Fruit fly (Drosophila melanogaster) whole organism, embryonic: ENCODE measurements around the gene ATPsynbeta.

Experiments
- Adf1 ChIP-seq: fragments of 200-800 bp; sonication (Bioruptor generic); IDR thresholded peaks from 2 replicates; pipeline ENCODE4 v1.3.6; 2022; ENCODE audit warnings: missing biosample characterization, missing genetic modification characterization
- CG10979 ChIP-seq: fragments of 200-800 bp; sonication (Bioruptor generic); optimal IDR thresholded peaks from 2 replicates; lab custom pipeline; 2018; ENCODE audit warnings: missing biosample characterization, mild to moderate bottlenecking, missing genetic modification characterization, moderate library complexity
- CG12155 ChIP-seq: fragments of 200-800 bp; sonication (Bioruptor generic); optimal IDR thresholded peaks from 3 replicates; lab custom pipeline; 2016; ENCODE audit warnings: missing biosample characterization, missing genetic modification characterization
- CG12659 ChIP-seq: fragments of 200-800 bp; sonication (Bioruptor generic); optimal IDR thresholded peaks from 3 replicates; lab custom pipeline; 2017; ENCODE audit warnings: mild to moderate bottlenecking, missing biosample characterization, missing genetic modification reagents, missing genetic modification characterization
- CG13123 ChIP-seq: fragments of 200-800 bp; sonication (Bioruptor generic); optimal IDR thresholded peaks from 2 replicates; lab custom pipeline; 2016; ENCODE audit warnings: missing biosample characterization, missing genetic modification characterization
- CG13424 ChIP-seq: fragments of 200-800 bp; sonication (Bioruptor generic); optimal IDR thresholded peaks from 2 replicates; lab custom pipeline; 2019; ENCODE audit warnings: missing biosample characterization, mild to moderate bottlenecking, missing genetic modification characterization, moderate library complexity
- CG14667 ChIP-seq: fragments of 200-800 bp; sonication (Bioruptor generic); IDR thresholded peaks from 2 replicates; pipeline ENCODE4 v1.3.6; 2022; ENCODE audit warnings: missing biosample characterization, missing genetic modification characterization
- CG1647 ChIP-seq: fragments of 200-800 bp; sonication (Bioruptor generic); optimal IDR thresholded peaks from 3 replicates; lab custom pipeline; 2016; ENCODE audit warnings: missing biosample characterization, missing genetic modification characterization
- CG17802 ChIP-seq: fragments of 200-800 bp; sonication (Bioruptor generic); optimal IDR thresholded peaks from 2 replicates; lab custom pipeline; 2018; ENCODE audit warnings: missing biosample characterization, mild to moderate bottlenecking, missing genetic modification characterization, moderate library complexity
- CG17912 ChIP-seq: fragments of 200-800 bp; sonication (Bioruptor generic); optimal IDR thresholded peaks from 2 replicates; lab custom pipeline; 2018; ENCODE audit warnings: missing biosample characterization, mild to moderate bottlenecking, missing genetic modification characterization
- CG18619 ChIP-seq: fragments of 200-800 bp; sonication (Bioruptor generic); optimal IDR thresholded peaks from 3 replicates; lab custom pipeline; 2017; ENCODE audit warnings: missing biosample characterization, mild to moderate bottlenecking, missing genetic modification characterization
- CG3281 ChIP-seq: fragments of 200-800 bp; sonication (Bioruptor generic); optimal IDR thresholded peaks from 3 replicates; lab custom pipeline; 2017; ENCODE audit warnings: missing biosample characterization, mild to moderate bottlenecking, missing genetic modification characterization
- CG3407 ChIP-seq: fragments of 200-800 bp; sonication (Bioruptor generic); optimal IDR thresholded peaks from 2 replicates; lab custom pipeline; 2018; ENCODE audit warnings: missing biosample characterization, mild to moderate bottlenecking, missing genetic modification characterization
- CG5245 ChIP-seq: fragments of 200-800 bp; sonication (Bioruptor generic); optimal IDR thresholded peaks from 3 replicates; lab custom pipeline; 2016; ENCODE audit warnings: missing biosample characterization, missing genetic modification characterization
- CG6272 ChIP-seq: fragments of 200-800 bp; sonication (Bioruptor generic); IDR thresholded peaks from 2 replicates; pipeline ENCODE4 v1.3.6; 2022; ENCODE audit warnings: missing biosample characterization, missing genetic modification characterization
- CG6683 ChIP-seq: fragments of 200-800 bp; sonication (Bioruptor generic); optimal IDR thresholded peaks from 2 replicates; lab custom pipeline; 2017; ENCODE audit warnings: missing biosample characterization, mild to moderate bottlenecking, missing genetic modification characterization, missing genetic modification reagents
- CG8290 ChIP-seq, 3 experiments: fragments of 200-800 bp; sonication (Bioruptor generic); optimal IDR thresholded peaks; 2 replicates each; lab custom pipeline; 2016 to 2019; ENCODE audit warnings: missing biosample characterization in 3 of 3, missing genetic modification characterization in 3 of 3, mild to moderate bottlenecking in 2 of 3, moderate library complexity in 1 of 3
- CG8359 ChIP-seq: fragments of 200-800 bp; sonication (Bioruptor generic); optimal IDR thresholded peaks from 2 replicates; lab custom pipeline; 2017; ENCODE audit warnings: missing biosample characterization, mild to moderate bottlenecking, missing genetic modification characterization, borderline replicate concordance
- CG8924 ChIP-seq: fragments of 200-800 bp; optimal IDR thresholded peaks from 3 replicates; lab custom pipeline; 2019; ENCODE audit warnings: missing biosample characterization, mild to moderate bottlenecking, missing genetic modification characterization, moderate library complexity
- CrebB ChIP-seq: fragments of 200-800 bp; sonication (Bioruptor generic); optimal IDR thresholded peaks from 3 replicates; lab custom pipeline; 2018; ENCODE audit warnings: missing biosample characterization, mild to moderate bottlenecking, missing genetic modification characterization
- Drgx ChIP-seq: fragments of 200-800 bp; sonication (Bioruptor generic); IDR thresholded peaks from 2 replicates; pipeline ENCODE4 v1.3.6; 2022; ENCODE audit warnings: missing biosample characterization, missing genetic modification characterization
- E2f1 ChIP-seq: fragments of 200-800 bp; sonication (Bioruptor generic); IDR thresholded peaks from 2 replicates; pipeline ENCODE4 v1.3.6; 2022; ENCODE audit warnings: missing biosample characterization, missing genetic modification characterization
- Fer3 ChIP-seq: fragments of 200-800 bp; sonication (Bioruptor generic); optimal IDR thresholded peaks from 2 replicates; lab custom pipeline; 2018; ENCODE audit warnings: missing biosample characterization, mild to moderate bottlenecking, missing genetic modification characterization, moderate library complexity
- H2.0 ChIP-seq: fragments of 200-800 bp; sonication (Bioruptor generic); IDR thresholded peaks from 2 replicates; pipeline ENCODE4 v1.3.6; 2022; ENCODE audit warnings: missing biosample characterization, missing genetic modification characterization
- NFAT ChIP-seq: fragments of 200-800 bp; sonication (Bioruptor generic); IDR thresholded peaks from 2 replicates; pipeline ENCODE4 v1.3.6; 2022; ENCODE audit warnings: missing biosample characterization, missing genetic modification characterization
- Nf-YA ChIP-seq: fragments of 200-800 bp; sonication (Bioruptor generic); IDR thresholded peaks from 2 replicates; pipeline ENCODE4 v1.3.6; 2022; ENCODE audit warnings: missing biosample characterization, missing genetic modification characterization
- Opbp ChIP-seq: fragments of 200-800 bp; sonication (Bioruptor generic); IDR thresholded peaks from 3 replicates; pipeline ENCODE4 v1.3.6; 2022; ENCODE audit warnings: missing biosample characterization, missing genetic modification characterization; ENCODE audit not compliant: partially characterized antibody
- Ravus ChIP-seq: fragments of 200-800 bp; sonication (Bioruptor generic); IDR thresholded peaks from 2 replicates; pipeline ENCODE4 v1.3.6; 2022; ENCODE audit warnings: missing biosample characterization, missing genetic modification characterization
- Sox102F ChIP-seq: fragments of 200-800 bp; sonication (Bioruptor generic); optimal IDR thresholded peaks from 2 replicates; lab custom pipeline; 2018; ENCODE audit warnings: missing biosample characterization, mild to moderate bottlenecking, missing genetic modification characterization, moderate library complexity
- Sry-β ChIP-seq: fragments of 200-800 bp; sonication (Bioruptor generic); optimal IDR thresholded peaks from 2 replicates; lab custom pipeline; 2018; ENCODE audit warnings: missing biosample characterization, mild to moderate bottlenecking, missing genetic modification characterization, moderate library complexity
- Xbp1 ChIP-seq: fragments of 200-800 bp; sonication (Bioruptor generic); optimal IDR thresholded peaks from 3 replicates; lab custom pipeline; 2016; ENCODE audit warnings: missing biosample characterization, mild to moderate bottlenecking, missing genetic modification characterization
- abd-A ChIP-seq: fragments of 200-800 bp; sonication (Bioruptor generic); optimal IDR thresholded peaks from 3 replicates; lab custom pipeline; 2019; ENCODE audit warnings: missing biosample characterization, mild to moderate bottlenecking, missing genetic modification characterization, moderate library complexity
- bsh ChIP-seq, 2 experiments: fragments of 200-800 bp; sonication (Bioruptor generic); optimal IDR thresholded peaks; 2 replicates each; lab custom pipeline; 2017 to 2018; ENCODE audit warnings: mild to moderate bottlenecking in 2 of 2, missing biosample characterization in 2 of 2, missing genetic modification characterization in 2 of 2, moderate library complexity in 1 of 2
- caup ChIP-seq: fragments of 200-800 bp; sonication (Bioruptor generic); optimal IDR thresholded peaks from 3 replicates; lab custom pipeline; 2017; ENCODE audit warnings: missing biosample characterization, mild to moderate bottlenecking, missing genetic modification characterization, moderate library complexity; ENCODE audit not compliant: severe bottlenecking
- dysf ChIP-seq: fragments of 200-800 bp; sonication (Bioruptor generic); IDR thresholded peaks from 3 replicates; pipeline ENCODE4 v1.3.6; 2022; ENCODE audit warnings: missing biosample characterization, missing genetic modification characterization
- eve ChIP-seq, 2 experiments: fragments of >200 bp; optimal IDR thresholded peaks; 2 replicates each; lab custom pipeline; 2017; ENCODE audit warnings: missing biosample characterization in 2 of 2, missing genetic modification characterization in 2 of 2
- fd102C ChIP-seq: fragments of 200-800 bp; sonication (Bioruptor generic); optimal IDR thresholded peaks from 2 replicates; lab custom pipeline; 2018; ENCODE audit warnings: missing biosample characterization, mild to moderate bottlenecking, missing genetic modification characterization, moderate library complexity
- fru ChIP-seq: fragments of >200 bp; optimal IDR thresholded peaks from 2 replicates; lab custom pipeline; 2017
- gcm2 ChIP-seq: fragments of 200-800 bp; sonication (Bioruptor generic); optimal IDR thresholded peaks from 2 replicates; lab custom pipeline; 2016; ENCODE audit warnings: missing biosample characterization, missing genetic modification characterization
- hkb ChIP-seq, 2 experiments: fragments of 200-800 bp in 1 of 2; fragments of >200 bp in 1 of 2; sonication (Bioruptor generic) in 1 of 2; IDR thresholded peaks in 1 of 2; optimal IDR thresholded peaks in 1 of 2; 2 replicates each; pipeline versions ENCODE4 v1.3.6 to Lab custom; 2017 to 2022; ENCODE audit warnings: missing biosample characterization in 1 of 2, missing genetic modification characterization in 1 of 2
- ind ChIP-seq: fragments of 200-800 bp; sonication (Bioruptor generic); optimal IDR thresholded peaks from 3 replicates; lab custom pipeline; 2016; ENCODE audit warnings: missing biosample characterization, missing genetic modification characterization
- inv ChIP-seq: fragments of 200-800 bp; sonication (Bioruptor generic); IDR thresholded peaks from 2 replicates; pipeline ENCODE4 v1.3.6; 2022; ENCODE audit warnings: missing biosample characterization, missing genetic modification characterization; ENCODE audit not compliant: partially characterized antibody
- kay ChIP-seq: fragments of 200-800 bp; sonication (Bioruptor generic); optimal IDR thresholded peaks from 2 replicates; lab custom pipeline; 2016; ENCODE audit warnings: missing biosample characterization, missing genetic modification characterization
- pros ChIP-seq: fragments of 200-800 bp; sonication (Bioruptor generic); optimal IDR thresholded peaks from 3 replicates; lab custom pipeline; 2019; ENCODE audit warnings: missing biosample characterization, mild to moderate bottlenecking, missing genetic modification characterization, moderate library complexity
- ro ChIP-seq: fragments of 200-800 bp; sonication (Bioruptor generic); IDR thresholded peaks from 2 replicates; pipeline ENCODE4 v1.3.6; 2022; ENCODE audit warnings: missing biosample characterization, missing genetic modification characterization
- sc ChIP-seq, 3 experiments: fragments of >200 bp in 2 of 3; fragments of 200-800 bp in 1 of 3; sonication (Bioruptor generic) in 1 of 3; optimal IDR thresholded peaks; 2 replicates in 2 of 3; 3 replicates in 1 of 3; lab custom pipeline; 2017; ENCODE audit warnings: mild to moderate bottlenecking in 1 of 3, missing biosample characterization in 1 of 3, missing genetic modification characterization in 1 of 3, missing genetic modification reagents in 1 of 3
- stc ChIP-seq: fragments of 200-800 bp; sonication (Bioruptor generic); IDR thresholded peaks from 2 replicates; pipeline ENCODE4 v1.3.6; 2022; ENCODE audit warnings: missing biosample characterization, missing genetic modification characterization
- wek ChIP-seq: fragments of 200-800 bp; sonication (Bioruptor generic); optimal IDR thresholded peaks from 3 replicates; lab custom pipeline; 2018; ENCODE audit warnings: missing biosample characterization, mild to moderate bottlenecking, missing genetic modification characterization, moderate library complexity
- zen2 ChIP-seq: fragments of 200-800 bp; sonication (Bioruptor generic); IDR thresholded peaks from 3 replicates; pipeline ENCODE4 v1.3.6; 2022; ENCODE audit warnings: missing biosample characterization, missing genetic modification characterization; ENCODE audit not compliant: partially characterized antibody

The ATPsynbeta gene

DNA sequence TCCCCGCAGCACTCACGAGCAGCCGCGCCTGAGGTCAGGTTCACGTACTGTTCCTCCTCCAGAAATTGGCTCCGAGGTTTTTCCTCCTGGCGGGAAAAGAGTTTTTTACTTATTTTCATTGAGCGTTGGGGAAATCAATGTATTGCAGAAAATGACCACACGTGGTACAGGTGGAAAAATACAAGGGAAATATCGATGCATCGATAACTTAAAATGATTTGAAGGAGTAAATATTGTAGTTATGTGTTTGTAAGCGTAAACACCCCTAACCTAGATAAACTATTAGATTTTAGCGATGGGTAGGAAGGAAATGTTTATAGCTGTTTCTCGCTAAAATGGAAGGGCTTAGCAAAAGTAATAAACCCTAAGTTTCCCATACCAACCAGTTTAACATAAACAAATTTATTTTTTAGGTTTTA lies 583 bp upstream of the ATPsynbeta start (continued):
- peak; percentile 96 for TF ChIP-seq CG17802
- TF ChIP-seq CG1647 (GFP tag; lab: Kevin White, UChicago) = no peak
- TF ChIP-seq eve (GFP tag; optimal IDR thresholded peaks at IDR 0.05; lab: Kevin White, UChicago) = no peak
- TF ChIP-seq inv (GFP tag; lab: Robert Waterston, UW) = peak; percentile 59
- TF ChIP-seq CG13424 (tag; lab: Kevin White, UChicago) = peak; percentile 12
- TF ChIP-seq CG3281 (GFP tag; lab: Kevin White, UChicago) = no peak
- TF ChIP-seq Sox102F (GFP tag; lab: Kevin White, UChicago) = no peak
- no peak for TF ChIP-seq CG6683 (GFP tag; lab: Kevin White, UChicago)
- TF ChIP-seq CG12659 = peak; percentile 34
- no peak for TF ChIP-seq ro (GFP tag; lab: Robert Waterston, UW)
- TF ChIP-seq Adf1 (GFP tag; lab: Robert Waterston, UW) = no peak
- TF ChIP-seq zen2 = no peak; the same call in 2 of the 3 replicates
- no peak for TF ChIP-seq abd-A (tag; lab: Kevin White, UChicago)
- no peak for TF ChIP-seq CG3407 (GFP tag; lab: Kevin White, UChicago)
- no peak for TF ChIP-seq kay (GFP tag; lab: Kevin White, UChicago)
- no peak for TF ChIP-seq CG6272 (GFP tag; lab: Robert Waterston, UW)
- TF ChIP-seq CG8290 (GFP tag; optimal IDR thresholded peaks at IDR 0.05; lab: Kevin White, UChicago) = no peak
- peak; percentile 32 to 58 for TF ChIP-seq CG8290 (tag; optimal IDR thresholded peaks at IDR 0.05; lab: Kevin White, UChicago)
- TF ChIP-seq CrebB (tag; lab: Kevin White, UChicago) = no peak
- peak; percentile 58 for TF ChIP-seq CG17912
- no peak for TF ChIP-seq Drgx (GFP tag; lab: Robert Waterston, UW)
- TF ChIP-seq CG8924 (tag; lab: Kevin White, UChicago) = peak; percentile 4
- TF ChIP-seq CG10979 = no peak
- TF ChIP-seq Fer3 = no peak
- TF ChIP-seq caup = no peak
- TF ChIP-seq pros = no peak
- TF ChIP-seq Ravus (GFP tag; lab: Robert Waterston, UW) = no peak
- no peak for TF ChIP-seq CG12155
- no peak for TF ChIP-seq gcm2 (GFP tag; lab: Kevin White, UChicago)
- peak in 1 of 2 experiments; percentile 31 for TF ChIP-seq bsh (GFP tag; optimal IDR thresholded peaks at IDR 0.05; lab: Kevin White, UChicago)
- TF ChIP-seq fru (lab: Kevin White, UChicago) = no peak
- TF ChIP-seq E2f1 = no peak
- TF ChIP-seq Sry-β (GFP tag; lab: Kevin White, UChicago) = no peak
- no peak; the same call in 1 of the 2 replicates for TF ChIP-seq NFAT (GFP tag; lab: Robert Waterston, UW)
- no peak for TF ChIP-seq Nf-YA
- no peak for TF ChIP-seq CG14667
- TF ChIP-seq ind (GFP tag; lab: Kevin White, UChicago) = peak; percentile 35
- TF ChIP-seq hkb (optimal IDR thresholded peaks at IDR 0.05; lab: Kevin White, UChicago) = no peak
- no peak for TF ChIP-seq hkb (GFP tag; IDR thresholded peaks at IDR 0.05; lab: Robert Waterston, UW)
- no peak for TF ChIP-seq CG13123 (GFP tag; lab: Kevin White, UChicago)
- no peak for TF ChIP-seq CG8359 (GFP tag; lab: Kevin White, UChicago)
- no peak for TF ChIP-seq fd102C
- no peak for TF ChIP-seq stc (GFP tag; lab: Robert Waterston, UW)
- TF ChIP-seq Xbp1 (GFP tag; lab: Kevin White, UChicago) = peak; percentile 49
- TF ChIP-seq H2.0 (GFP tag; lab: Robert Waterston, UW) = no peak; the same call in 1 of the 2 replicates
- no peak for TF ChIP-seq dysf (GFP tag; lab: Robert Waterston, UW)
- peak; percentile 75; the same call in 2 of the 3 replicates for TF ChIP-seq Opbp (GFP tag; lab: Robert Waterston, UW)
- TF ChIP-seq CG18619 = no peak
- TF ChIP-seq CG5245 (GFP tag; lab: Kevin White, UChicago) = no peak
- TF ChIP-seq sc (optimal IDR thresholded peaks at IDR 0.05; lab: Kevin White, UChicago) = no peak
- no peak for TF ChIP-seq sc (GFP tag; optimal IDR thresholded peaks at IDR 0.05; lab: Kevin White, UChicago)
- peak; percentile 92 for TF ChIP-seq wek
